Fruit fly (Drosophila melanogaster) whole organism, wandering third instar larva: Measurements from ENCODE around the gene CG13931.
A peak's percentile ranks its signal among the peaks of the same experiment; 100 is the strongest.

ENCODE experiments used
- Abd-B ChIP-seq: fragments of >200 bp; optimal IDR thresholded peaks from 2 replicates; lab custom pipeline; 2017; ENCODE audit warnings: missing biosample characterization, missing genetic modification characterization
- CG32264 ChIP-seq: fragments of 200-800 bp; sonication (Bioruptor generic); optimal IDR thresholded peaks from 2 replicates; lab custom pipeline; 2016; ENCODE audit warnings: missing biosample characterization, missing genetic modification characterization
- CG9705 ChIP-seq: fragments of 200-800 bp; sonication (Bioruptor generic); optimal IDR thresholded peaks from 2 replicates; lab custom pipeline; 2018; ENCODE audit warnings: missing biosample characterization, mild to moderate bottlenecking, missing genetic modification characterization
- CrebA ChIP-seq: fragments of 200-800 bp; sonication (Bioruptor generic); optimal IDR thresholded peaks from 2 replicates; lab custom pipeline; 2016; ENCODE audit warnings: missing biosample characterization, mild to moderate bottlenecking, missing genetic modification characterization, borderline replicate concordance
- Dfd ChIP-seq: fragments of >200 bp; optimal IDR thresholded peaks from 2 replicates; lab custom pipeline; 2017; ENCODE audit warnings: missing biosample characterization, missing genetic modification characterization
- Dif ChIP-seq: fragments of 200-275, 200-300 bp; sonication (Bioruptor generic); optimal IDR thresholded peaks from 2 replicates; lab custom pipeline; 2018; ENCODE audit warnings: missing biosample characterization, missing genetic modification characterization; ENCODE audit not compliant: partially characterized antibody
- GATAd ChIP-seq: sonication (Bioruptor generic); optimal IDR thresholded peaks from 2 replicates; lab custom pipeline; 2016; ENCODE audit warnings: missing biosample characterization, missing genetic modification characterization
- HLH106 ChIP-seq: fragments of 200-800 bp; optimal IDR thresholded peaks from 3 replicates; lab custom pipeline; 2019; ENCODE audit warnings: missing biosample characterization, mild to moderate bottlenecking, missing genetic modification characterization, moderate library complexity
- Hnf4 ChIP-seq: fragments of 200-800 bp; sonication (Bioruptor generic); optimal IDR thresholded peaks from 2 replicates; lab custom pipeline; 2016; ENCODE audit warnings: missing biosample characterization, mild to moderate bottlenecking, missing genetic modification characterization
- Hr78 ChIP-seq: fragments of >200 bp; optimal IDR thresholded peaks from 2 replicates; lab custom pipeline; 2017; ENCODE audit warnings: missing biosample characterization, missing genetic modification characterization
- Hr83 ChIP-seq: fragments of 200-300 bp; sonication (Bioruptor generic); optimal IDR thresholded peaks from 2 replicates; lab custom pipeline; 2016; ENCODE audit warnings: missing biosample characterization, mild to moderate bottlenecking, missing genetic modification characterization, moderate library complexity; ENCODE audit not compliant: poor library complexity, severe bottlenecking
- Jra ChIP-seq: sonication (Bioruptor generic); optimal IDR thresholded peaks from 2 replicates; lab custom pipeline; 2016; ENCODE audit warnings: missing biosample characterization, missing genetic modification characterization
- Mio ChIP-seq: sonication (Bioruptor generic); optimal IDR thresholded peaks from 2 replicates; lab custom pipeline; 2016; ENCODE audit warnings: missing biosample characterization, missing genetic modification characterization
- Myc ChIP-seq: fragments of >200 bp; optimal IDR thresholded peaks from 2 replicates; lab custom pipeline; 2017
- N ChIP-seq: fragments of >200 bp; optimal IDR thresholded peaks from 2 replicates; lab custom pipeline; 2018; ENCODE audit warnings: missing biosample characterization, missing external identifiers, missing genetic modification characterization
- OdsH ChIP-seq: fragments of 200-800 bp; sonication (Bioruptor generic); optimal IDR thresholded peaks from 2 replicates; lab custom pipeline; 2016; ENCODE audit warnings: missing biosample characterization, mild to moderate bottlenecking, missing genetic modification characterization
- Rel ChIP-seq, 2 experiments: fragments of 200-800 bp; sonication (Bioruptor generic) in 1 of 2; optimal IDR thresholded peaks; 2 replicates in 1 of 2; 3 replicates in 1 of 2; lab custom pipeline; 2016 to 2019; ENCODE audit warnings: mild to moderate bottlenecking in 2 of 2, missing biosample characterization in 2 of 2, missing genetic modification characterization in 2 of 2, moderate library complexity in 1 of 2
- Sp1 ChIP-seq: fragments of 200-800 bp; sonication (Bioruptor generic); optimal IDR thresholded peaks from 3 replicates; lab custom pipeline; 2019; ENCODE audit warnings: missing biosample characterization, mild to moderate bottlenecking, missing genetic modification characterization, moderate library complexity
- Vsx2 ChIP-seq: fragments of 200-300, 225-300 bp; sonication (Bioruptor generic); optimal IDR thresholded peaks from 2 replicates; lab custom pipeline; 2018; ENCODE audit warnings: missing biosample characterization, missing genetic modification characterization; ENCODE audit not compliant: partially characterized antibody
- br ChIP-seq: fragments of 200-800 bp; sonication (Bioruptor generic); optimal IDR thresholded peaks from 2 replicates; lab custom pipeline; 2016; ENCODE audit warnings: missing biosample characterization, missing genetic modification characterization
- brk ChIP-seq: fragments of 200-800 bp; sonication (Bioruptor generic); optimal IDR thresholded peaks from 2 replicates; lab custom pipeline; 2016; ENCODE audit warnings: missing biosample characterization, mild to moderate bottlenecking, missing genetic modification characterization
- dl ChIP-seq, 2 experiments: fragments of 175-275, 200-275 bp in 1 of 2; fragments of 200-275 bp in 1 of 2; sonication (Bioruptor generic); optimal IDR thresholded peaks; lab custom pipeline; 2018; ENCODE audit warnings: mild to moderate bottlenecking in 2 of 2, missing biosample characterization in 2 of 2, missing genetic modification characterization in 2 of 2, moderate library complexity in 2 of 2; ENCODE audit not compliant: partially characterized antibody in 2 of 2, insufficient read depth in 1 of 2
- dmrt93B ChIP-seq: fragments of 200-800 bp; sonication (Bioruptor generic); optimal IDR thresholded peaks from 2 replicates; lab custom pipeline; 2018; ENCODE audit warnings: missing biosample characterization, mild to moderate bottlenecking, missing genetic modification characterization
- dsf ChIP-seq: sonication (Bioruptor generic); optimal IDR thresholded peaks from 2 replicates; lab custom pipeline; 2016; ENCODE audit warnings: missing biosample characterization, missing genetic modification characterization, borderline replicate concordance
- ey ChIP-seq: fragments of 200-800 bp; sonication (Bioruptor generic); optimal IDR thresholded peaks from 2 replicates; lab custom pipeline; 2016; ENCODE audit warnings: missing biosample characterization, missing genetic modification characterization
- foxo ChIP-seq, 2 experiments: fragments of 200-800 bp; sonication (Bioruptor generic); optimal IDR thresholded peaks; 2 replicates in 1 of 2; 3 replicates in 1 of 2; lab custom pipeline; 2016 to 2017; ENCODE audit warnings: missing biosample characterization in 2 of 2, missing genetic modification characterization in 2 of 2
- fru ChIP-seq: fragments of 200-800 bp; sonication (Bioruptor generic); optimal IDR thresholded peaks from 3 replicates; lab custom pipeline; 2016; ENCODE audit warnings: missing biosample characterization, mild to moderate bottlenecking, missing genetic modification characterization
- h ChIP-seq: fragments of 200-800 bp; sonication (Bioruptor generic); optimal IDR thresholded peaks from 3 replicates; lab custom pipeline; 2016; ENCODE audit warnings: missing biosample characterization, mild to moderate bottlenecking, missing genetic modification characterization
- jim ChIP-seq: fragments of 175-275, 200-325 bp; sonication (Bioruptor generic); optimal IDR thresholded peaks from 2 replicates; lab custom pipeline; 2016; ENCODE audit warnings: missing biosample characterization, mild to moderate bottlenecking, missing genetic modification characterization
- lola ChIP-seq: fragments of >200 bp; optimal IDR thresholded peaks from 2 replicates; lab custom pipeline; 2017; ENCODE audit warnings: missing biosample characterization, missing genetic modification characterization
- pan ChIP-seq: fragments of >200 bp; optimal IDR thresholded peaks from 2 replicates; lab custom pipeline; 2017
- psq ChIP-seq: fragments of 200-800 bp; sonication (Bioruptor generic); optimal IDR thresholded peaks from 3 replicates; lab custom pipeline; 2017; ENCODE audit warnings: missing biosample characterization, mild to moderate bottlenecking, missing genetic modification characterization, moderate library complexity
- rgr ChIP-seq: fragments of 200-800 bp; sonication (Bioruptor generic); optimal IDR thresholded peaks from 3 replicates; lab custom pipeline; 2016; ENCODE audit warnings: missing biosample characterization, mild to moderate bottlenecking, missing genetic modification characterization
- sage ChIP-seq: fragments of 200-800 bp; sonication (Bioruptor generic); optimal IDR thresholded peaks from 2 replicates; lab custom pipeline; 2016; ENCODE audit warnings: missing biosample characterization, mild to moderate bottlenecking, missing genetic modification characterization
- sv ChIP-seq: fragments of 200-800 bp; sonication (Bioruptor generic); optimal IDR thresholded peaks from 3 replicates; lab custom pipeline; 2016; ENCODE audit warnings: missing biosample characterization, missing genetic modification characterization
- tai ChIP-seq: sonication (Bioruptor generic); optimal IDR thresholded peaks from 2 replicates; lab custom pipeline; 2016; ENCODE audit warnings: missing biosample characterization, missing genetic modification characterization
- usp ChIP-seq: fragments of >200 bp; optimal IDR thresholded peaks from 2 replicates; lab custom pipeline; 2017; ENCODE audit warnings: missing biosample characterization, missing genetic modification characterization
- woc ChIP-seq: sonication (Bioruptor generic); optimal IDR thresholded peaks from 2 replicates; lab custom pipeline; 2016; ENCODE audit warnings: missing biosample characterization, mild to moderate bottlenecking, missing genetic modification characterization

Gene CG13931

DNA sequence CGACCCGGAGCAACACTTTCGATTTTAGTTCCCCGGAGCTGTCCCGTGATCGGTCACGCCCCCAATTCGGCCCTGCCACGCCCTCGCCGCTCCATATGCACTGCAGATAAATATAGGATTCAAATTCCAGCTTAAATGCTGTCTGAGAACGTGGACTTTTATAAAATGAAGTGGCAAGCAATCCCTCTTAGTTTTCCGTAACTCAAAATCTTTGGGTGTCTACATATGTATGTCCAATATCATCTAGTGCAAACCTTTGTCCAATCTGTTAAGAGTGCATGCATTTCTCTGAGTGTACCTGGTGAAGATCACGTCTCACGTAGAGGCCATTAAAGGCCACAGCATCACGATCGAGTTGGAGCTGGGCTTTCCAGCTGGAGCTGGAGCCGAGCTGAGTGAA is 8.4 kb upstream of the CG13931 start:
- TF ChIP-seq dsf (GFP tag; lab: Kevin White, UChicago) (no peak), Abd-B (GFP tag; lab: Kevin White, UChicago) (no peak), sv (GFP tag; lab: Kevin White, UChicago) (no peak), CG9705 (GFP tag; lab: Kevin White, UChicago) (no peak), pan (lab: Kevin White, UChicago) (no peak), N (GFP tag; lab: Kevin White, UChicago) (no peak), rgr (peak; percentile 24), h (GFP tag; lab: Kevin White, UChicago) (peak; percentile 52), lola (no peak), Hr78 (GFP tag; lab: Kevin White, UChicago) (no peak), Mio (no peak), jim (GFP tag; lab: Kevin White, UChicago) (no peak), usp (GFP tag; lab: Kevin White, UChicago) (no peak), Dif (no peak), GATAd (GFP tag; lab: Kevin White, UChicago) (no peak), fru (peak; percentile 50), CrebA (GFP tag; lab: Kevin White, UChicago) (no peak), Rel (GFP tag; optimal IDR thresholded peaks at IDR 0.05; lab: Kevin White, UChicago) (no peak), Rel (tag; optimal IDR thresholded peaks at IDR 0.05; lab: Kevin White, UChicago) (no peak), Sp1 (GFP tag; lab: Kevin White, UChicago) (peak; percentile 2), Myc (no peak), woc (GFP tag; lab: Kevin White, UChicago) (peak; percentile 13), ey (GFP tag; lab: Kevin White, UChicago) (peak; percentile 45), Dfd (no peak), sage (no peak), Jra (no peak), psq (no peak), foxo (GFP tag; optimal IDR thresholded peaks at IDR 0.05; lab: Kevin White, UChicago) (peak in 1 of 2 experiments; percentile 25), brk (no peak), HLH106 (tag; lab: Kevin White, UChicago) (peak; percentile 29), Vsx2 (GFP tag; lab: Kevin White, UChicago) (no peak), Hnf4 (GFP tag; lab: Kevin White, UChicago) (no peak), tai (GFP tag; lab: Kevin White, UChicago) (no peak), OdsH (GFP tag; lab: Kevin White, UChicago) (peak; percentile 10), br (GFP tag; lab: Kevin White, UChicago) (peak; percentile 22), dl (GFP tag; optimal IDR thresholded peaks at IDR 0.05; lab: Kevin White, UChicago; ENCODE audit: insufficient read depth in 1 of 2, partially characterized antibody in 2 of 2) (no peak), dmrt93B (GFP tag; lab: Kevin White, UChicago) (no peak), Hr83 (GFP tag; lab: Kevin White, UChicago) (no peak), CG32264 (GFP tag; lab: Kevin White, UChicago) (no peak)

- TF ChIP-seq br (GFP tag; lab: Kevin White, UChicago) (no peak), dl (GFP tag; optimal IDR thresholded peaks at IDR 0.05; lab: Kevin White, UChicago; ENCODE audit: insufficient read depth in 1 of 2, partially characterized antibody in 2 of 2) (no peak), Mio (no peak), Rel (GFP tag; optimal IDR thresholded peaks at IDR 0.05; lab: Kevin White, UChicago) (no peak), Rel (tag; optimal IDR thresholded peaks at IDR 0.05; lab: Kevin White, UChicago) (no peak), tai (GFP tag; lab: Kevin White, UChicago) (no peak), dsf (GFP tag; lab: Kevin White, UChicago) (no peak), HLH106 (tag; lab: Kevin White, UChicago) (no peak), usp (GFP tag; lab: Kevin White, UChicago) (no peak)
- TF ChIP-seq, all 38 proteins: peak for 0
Measured at dm6 chr3L:1709161-1709560, 7.0 kb upstream of the CG13931 start.

- TF ChIP-seq Sp1 (GFP tag; lab: Kevin White, UChicago): no peak
- no peak for TF ChIP-seq Abd-B (GFP tag; lab: Kevin White, UChicago)
- TF ChIP-seq usp (GFP tag; lab: Kevin White, UChicago): no peak
- TF ChIP-seq h (GFP tag; lab: Kevin White, UChicago): no peak
- no peak for TF ChIP-seq Myc
- TF ChIP-seq dl (GFP tag; optimal IDR thresholded peaks at IDR 0.05; lab: Kevin White, UChicago; ENCODE audit: insufficient read depth in 1 of 2, partially characterized antibody in 2 of 2): no peak
- no peak for TF ChIP-seq Hr78 (GFP tag; lab: Kevin White, UChicago)
- TF ChIP-seq woc (GFP tag; lab: Kevin White, UChicago): no peak
- no peak for TF ChIP-seq CG32264 (GFP tag; lab: Kevin White, UChicago)
- no peak for TF ChIP-seq dmrt93B (GFP tag; lab: Kevin White, UChicago)
- TF ChIP-seq, all 38 proteins: peak for 0
Measured at dm6 chr3L:1694317-1694716, 7.9 kb downstream of the CG13931 start, which contains the start of gene CG12011. TSS of gene CG12011 (plus strand) at chr3L:1694617.
